Fruit fly (Drosophila melanogaster): ENCODE measurements around the gene CG42709.

DNA sequence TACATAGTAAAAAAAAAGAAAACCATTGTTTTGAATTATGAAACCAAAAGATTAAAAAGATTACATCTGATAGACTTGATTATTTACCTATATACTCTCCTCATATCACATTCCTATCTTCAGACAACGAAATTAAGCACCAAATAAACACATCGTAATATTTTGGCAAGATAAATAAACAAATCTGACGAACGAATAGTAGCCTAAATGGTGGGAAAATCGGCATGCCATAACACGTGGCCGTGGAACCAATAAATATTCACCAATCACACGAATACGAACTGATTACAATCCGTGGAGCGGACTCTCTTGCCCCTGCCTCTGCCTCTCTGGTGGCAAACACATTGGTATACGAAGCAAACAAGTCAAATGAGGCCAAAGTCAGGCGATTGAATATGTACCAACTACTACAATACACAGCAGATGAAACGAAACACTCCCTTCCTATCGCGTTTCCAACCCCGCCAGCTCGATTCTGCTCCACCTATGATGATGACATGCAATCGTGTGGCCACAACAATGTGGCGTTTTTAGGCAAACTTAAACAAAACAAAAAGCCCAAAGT lies 6.2 kb downstream of the CG42709 start:
- TF ChIP-seq gcm (GFP tag; optimal IDR thresholded peaks at IDR 0.05): no peak
- TF ChIP-seq CG2875 (GFP tag; optimal IDR thresholded peaks at IDR 0.05): no peak
- TF ChIP-seq CG3163 (GFP tag; optimal IDR thresholded peaks at IDR 0.05): no peak
- TF ChIP-seq CG5953 (GFP tag; IDR thresholded peaks at IDR 0.05): no peak
- TF ChIP-seq Blimp-1 (GFP tag; optimal IDR thresholded peaks at IDR 0.05): no peak
- TF ChIP-seq zf30C (GFP tag; optimal IDR thresholded peaks at IDR 0.05): no peak
- TF ChIP-seq scrt (GFP tag; optimal IDR thresholded peaks at IDR 0.05): no peak
- no peak for TF ChIP-seq psq (GFP tag; optimal IDR thresholded peaks at IDR 0.05)
- no peak for TF ChIP-seq CG9727 (GFP tag; optimal IDR thresholded peaks at IDR 0.05)
- no peak for TF ChIP-seq pros (GFP tag; optimal IDR thresholded peaks at IDR 0.05)
- no peak for TF ChIP-seq zfh1 (GFP tag; IDR thresholded peaks at IDR 0.05)
